Worm (Caenorhabditis elegans) whole organism, L4/young adult: ENCODE data around the gene pas-2.

Source experiments
- W03F9.2 ChIP-seq: fragments of 150-350 bp; optimal IDR thresholded peaks from 2 replicates; lab custom pipeline; 2014; ENCODE audit warnings: missing biosample characterization, missing genetic modification characterization
- dao-5 ChIP-seq: sonication (generic microtip); optimal IDR thresholded peaks from 2 replicates; lab custom pipeline; 2016; ENCODE audit warnings: missing genotype, missing genetic modification characterization, moderate library complexity, missing compliant biosample characterization
- him-1 ChIP-seq: sonication (generic microtip); optimal IDR thresholded peaks from 2 replicates; lab custom pipeline; 2016; ENCODE audit warnings: missing genotype, missing genetic modification reagents, missing genetic modification characterization, missing compliant biosample characterization

DNA sequence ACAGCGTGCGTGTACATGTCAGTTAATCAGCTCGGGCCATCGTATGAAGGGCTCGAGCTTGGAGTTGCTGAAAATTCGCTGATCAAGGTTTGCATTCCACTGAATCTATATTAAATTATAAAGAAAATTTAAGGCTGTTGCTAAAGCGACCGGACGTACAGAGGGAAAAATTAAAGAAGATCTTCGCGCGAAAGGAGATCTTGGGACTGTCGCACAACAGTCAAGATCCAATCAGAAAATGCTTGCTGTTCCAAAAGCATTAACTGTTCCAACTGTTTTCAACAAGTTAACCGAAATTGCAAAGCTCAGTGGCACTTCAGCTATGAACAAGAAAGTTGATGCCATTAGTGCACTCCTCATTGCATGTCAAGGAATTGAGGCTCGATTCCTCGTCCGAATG is 44.2 kb downstream of the pas-2 start:
- TF ChIP-seq W03F9.2 (tag; lab: Kevin White, UChicago): no peak
- TF ChIP-seq him-1: no peak
- no peak for TF ChIP-seq dao-5 (tag; lab: Kevin White, UChicago)
